Worm (Caenorhabditis elegans) whole organism, L1 larva: Measurements from ENCODE around the gene R08C7.12.

Experiments used
- C04F5.9 ChIP-seq: sonication (generic microtip); optimal IDR thresholded peaks from 2 replicates; lab custom pipeline; 2016; ENCODE audit warnings: missing genetic modification characterization, missing compliant biosample characterization
- C16A3.4 ChIP-seq: fragments of 150-350 bp; optimal IDR thresholded peaks from 2 replicates; lab custom pipeline; 2014; ENCODE audit warnings: missing biosample characterization, missing genetic modification characterization
- aha-1 ChIP-seq: fragments of 150-350 bp; optimal IDR thresholded peaks from 2 replicates; lab custom pipeline; 2014; ENCODE audit warnings: missing biosample characterization, missing genetic modification characterization
- alr-1 ChIP-seq: fragments of 200-800 bp; sonication (Bioruptor generic); optimal IDR thresholded peaks from 2 replicates; lab custom pipeline; 2018; ENCODE audit warnings: borderline replicate concordance, mild to moderate bottlenecking, missing genetic modification characterization, missing compliant biosample characterization
- aly-2 ChIP-seq: fragments of 150-350 bp; optimal IDR thresholded peaks from 2 replicates; lab custom pipeline; 2014; ENCODE audit warnings: missing biosample characterization, missing genetic modification characterization
- blmp-1 ChIP-seq: fragments of 150-350 bp; optimal IDR thresholded peaks from 2 replicates; lab custom pipeline; 2014; ENCODE audit warnings: missing biosample characterization, missing genetic modification characterization
- ceh-63 ChIP-seq: fragments of 200-800 bp; sonication (Bioruptor generic); optimal IDR thresholded peaks from 2 replicates; lab custom pipeline; 2018; ENCODE audit warnings: mild to moderate bottlenecking, missing genetic modification characterization, missing compliant biosample characterization
- ceh-82 ChIP-seq, 3 experiments: fragments of 150-350 bp in 1 of 3; sonication (generic microtip) in 2 of 3; optimal IDR thresholded peaks; 2 replicates each; lab custom pipeline; 2014 to 2017; ENCODE audit warnings: missing biosample characterization in 3 of 3, missing genetic modification characterization in 3 of 3
- ceh-88 ChIP-seq: fragments of 200-800 bp; sonication (Bioruptor generic); IDR thresholded peaks from 2 replicates; pipeline ENCODE4 v1.3.6; 2022; ENCODE audit warnings: missing genetic modification characterization, missing compliant biosample characterization
- ceh-90 ChIP-seq: sonication (generic microtip); optimal IDR thresholded peaks from 2 replicates; lab custom pipeline; 2016; ENCODE audit warnings: missing genetic modification characterization, missing compliant biosample characterization
- dpl-1 ChIP-seq, 3 experiments: fragments of 150-350 bp in 2 of 3; sonication (generic microtip) in 1 of 3; optimal IDR thresholded peaks; 2 replicates each; lab custom pipeline; 2014 to 2017; ENCODE audit warnings: missing biosample characterization in 3 of 3, missing genetic modification characterization in 3 of 3, missing genetic modification reagents in 3 of 3
- dsc-1 ChIP-seq: sonication (generic microtip); optimal IDR thresholded peaks from 2 replicates; lab custom pipeline; 2016; ENCODE audit warnings: mild to moderate bottlenecking, missing genetic modification characterization, missing compliant biosample characterization
- efl-1 ChIP-seq, 4 experiments: fragments of 150-350 bp; optimal IDR thresholded peaks in 3 of 4; peaks in 1 of 4; 1 replicate in 1 of 4; 2 replicates in 3 of 4; lab custom pipeline; 2014; ENCODE audit warnings: missing biosample characterization in 2 of 4, missing genetic modification characterization in 2 of 4, missing genetic modification reagents in 2 of 4
- egl-13 ChIP-seq: sonication (generic microtip); optimal IDR thresholded peaks from 2 replicates; lab custom pipeline; 2016; ENCODE audit warnings: missing genotype, missing genetic modification reagents, missing genetic modification characterization, missing compliant biosample characterization
- elt-2 ChIP-seq: sonication (generic microtip); optimal IDR thresholded peaks from 2 replicates; lab custom pipeline; 2016; ENCODE audit warnings: missing genetic modification characterization, mild to moderate bottlenecking, inconsistent platforms, missing compliant biosample characterization, missing genetic modification reagents
- elt-3 ChIP-seq, 6 experiments: fragments of 150-350 bp in 1 of 6; sonication (generic microtip); optimal IDR thresholded peaks; 2 replicates each; lab custom pipeline; 2017 to 2018; ENCODE audit warnings: missing biosample characterization in 6 of 6, missing genetic modification characterization in 6 of 6, inconsistent platforms in 1 of 6
- fkh-4 ChIP-seq: sonication (generic microtip); optimal IDR thresholded peaks from 2 replicates; lab custom pipeline; 2016; ENCODE audit warnings: missing compliant biosample characterization, missing genetic modification characterization, borderline replicate concordance
- fkh-8 ChIP-seq: sonication (generic microtip); optimal IDR thresholded peaks from 2 replicates; lab custom pipeline; 2016; ENCODE audit warnings: mild to moderate bottlenecking, missing genetic modification characterization, missing compliant biosample characterization
- fos-1 ChIP-seq: fragments of 150-350 bp; optimal IDR thresholded peaks from 2 replicates; lab custom pipeline; 2014; ENCODE audit warnings: missing biosample characterization, missing genetic modification characterization
- hlh-4 ChIP-seq: sonication (generic microtip); optimal IDR thresholded peaks from 2 replicates; lab custom pipeline; 2016; ENCODE audit warnings: mild to moderate bottlenecking, missing genetic modification characterization, missing compliant biosample characterization
- hpl-2 ChIP-seq: fragments of 150-350 bp; optimal IDR thresholded peaks from 2 replicates; lab custom pipeline; 2014; ENCODE audit warnings: missing biosample characterization, missing genetic modification reagents, missing genetic modification characterization
- irx-1 ChIP-seq: sonication (generic microtip); optimal IDR thresholded peaks from 2 replicates; lab custom pipeline; 2016; ENCODE audit warnings: missing genetic modification characterization, missing compliant biosample characterization
- lin-13 ChIP-seq: fragments of 150-350 bp; optimal IDR thresholded peaks from 2 replicates; lab custom pipeline; 2014; ENCODE audit warnings: missing biosample characterization, missing genetic modification reagents, missing genetic modification characterization
- lin-14 ChIP-seq: fragments of 200-800 bp; sonication (Bioruptor generic); optimal IDR thresholded peaks from 2 replicates; lab custom pipeline; 2018; ENCODE audit warnings: mild to moderate bottlenecking, missing genetic modification characterization, moderate library complexity, missing compliant biosample characterization
- lsy-2 ChIP-seq, 2 experiments: fragments of 150-350 bp; optimal IDR thresholded peaks; 2 replicates each; lab custom pipeline; 2014; ENCODE audit warnings: missing biosample characterization in 2 of 2, missing genetic modification characterization in 2 of 2
- mab-9 ChIP-seq: fragments of 200-800 bp; sonication (Bioruptor generic); IDR thresholded peaks from 2 replicates; pipeline ENCODE4 v1.3.6; 2022; ENCODE audit warnings: missing genetic modification reagents, missing genetic modification characterization, missing compliant biosample characterization
- mdl-1 ChIP-seq, 2 experiments: fragments of 150-350 bp; optimal IDR thresholded peaks; 2 replicates each; lab custom pipeline; 2014 to 2017; ENCODE audit warnings: missing biosample characterization in 2 of 2, missing genetic modification characterization in 2 of 2, inconsistent platforms in 1 of 2
- mef-2 ChIP-seq: fragments of 150-350 bp; optimal IDR thresholded peaks from 2 replicates; lab custom pipeline; 2014; ENCODE audit warnings: missing biosample characterization, missing genetic modification characterization
- mep-1 ChIP-seq: fragments of 150-350 bp; optimal IDR thresholded peaks from 2 replicates; lab custom pipeline; 2014; ENCODE audit warnings: missing biosample characterization, missing genetic modification characterization
- nhr-19 ChIP-seq: fragments of 200-800 bp; sonication (Bioruptor generic); conservative IDR thresholded peaks from 2 replicates; pipeline ENCODE4 v1.3.6; 2022; ENCODE audit warnings: missing genetic modification characterization, missing compliant biosample characterization
- nhr-20 ChIP-seq: sonication (generic microtip); optimal IDR thresholded peaks from 2 replicates; lab custom pipeline; 2016; ENCODE audit warnings: mild to moderate bottlenecking, missing genetic modification characterization, missing compliant biosample characterization
- nhr-47 ChIP-seq: sonication (generic microtip); optimal IDR thresholded peaks from 2 replicates; lab custom pipeline; 2016; ENCODE audit warnings: mild to moderate bottlenecking, missing genetic modification characterization, moderate library complexity, missing compliant biosample characterization
- nhr-71 ChIP-seq: sonication (generic microtip); optimal IDR thresholded peaks from 2 replicates; lab custom pipeline; 2016; ENCODE audit warnings: mild to moderate bottlenecking, missing genetic modification characterization, moderate library complexity, missing compliant biosample characterization
- nhr-76 ChIP-seq: sonication (generic microtip); optimal IDR thresholded peaks from 2 replicates; lab custom pipeline; 2017; ENCODE audit warnings: missing biosample characterization, missing genetic modification characterization
- nhr-84 ChIP-seq: sonication (generic microtip); optimal IDR thresholded peaks from 2 replicates; lab custom pipeline; 2017; ENCODE audit warnings: missing biosample characterization, missing genetic modification characterization
- nhr-85 ChIP-seq: sonication (generic microtip); peaks from one replicate; lab custom pipeline; 2016; ENCODE audit warnings: missing genetic modification characterization, inconsistent platforms, missing compliant biosample characterization
- pqm-1 ChIP-seq: sonication (generic microtip); optimal IDR thresholded peaks from 3 replicates; lab custom pipeline; 2017; ENCODE audit warnings: missing biosample characterization, missing genetic modification characterization
- rnt-1 ChIP-seq: sonication (generic microtip); optimal IDR thresholded peaks from 2 replicates; lab custom pipeline; 2016; ENCODE audit warnings: mild to moderate bottlenecking, missing genetic modification characterization, moderate library complexity, missing compliant biosample characterization
- skn-1 ChIP-seq: fragments of 150-350 bp; optimal IDR thresholded peaks from 2 replicates; lab custom pipeline; 2014; ENCODE audit warnings: missing biosample characterization, missing genetic modification characterization
- snu-23 ChIP-seq: sonication (generic microtip); optimal IDR thresholded peaks from 2 replicates; lab custom pipeline; 2016; ENCODE audit warnings: missing genetic modification characterization, missing compliant biosample characterization
- sox-4 ChIP-seq: sonication (generic microtip); optimal IDR thresholded peaks from 2 replicates; lab custom pipeline; 2016; ENCODE audit warnings: missing genetic modification characterization, missing compliant biosample characterization
- sptf-1 ChIP-seq: fragments of 150-350 bp; optimal IDR thresholded peaks from 2 replicates; lab custom pipeline; 2014; ENCODE audit warnings: missing biosample characterization, missing genetic modification characterization
- swsn-7 ChIP-seq: sonication (generic microtip); optimal IDR thresholded peaks from 2 replicates; lab custom pipeline; 2016; ENCODE audit warnings: missing genetic modification characterization, missing compliant biosample characterization
- unc-30 ChIP-seq: sonication (generic microtip); optimal IDR thresholded peaks from 2 replicates; lab custom pipeline; 2017; ENCODE audit warnings: missing biosample characterization, missing genetic modification characterization
- unc-62 ChIP-seq: fragments of 150-350 bp; optimal IDR thresholded peaks from 2 replicates; lab custom pipeline; 2014; ENCODE audit warnings: missing biosample characterization, missing genetic modification reagents, missing genetic modification characterization
- unc-86 ChIP-seq: sonication (generic microtip); optimal IDR thresholded peaks from 2 replicates; lab custom pipeline; 2016; ENCODE audit warnings: missing genetic modification characterization, missing compliant biosample characterization
- vab-15 ChIP-seq: sonication (generic microtip); optimal IDR thresholded peaks from 2 replicates; lab custom pipeline; 2017; ENCODE audit warnings: missing genotype, mild to moderate bottlenecking, missing genetic modification characterization, missing compliant biosample characterization
- xbp-1 ChIP-seq: sonication (generic microtip); optimal IDR thresholded peaks from 2 replicates; lab custom pipeline; 2016; ENCODE audit warnings: missing genetic modification characterization, missing compliant biosample characterization
- zip-4 ChIP-seq: fragments of 200-800 bp; sonication (Bioruptor generic); optimal IDR thresholded peaks from 2 replicates; lab custom pipeline; 2018; ENCODE audit warnings: mild to moderate bottlenecking, missing genetic modification characterization, moderate library complexity, missing compliant biosample characterization
- ztf-11 ChIP-seq, 2 experiments: sonication (generic microtip); optimal IDR thresholded peaks; 2 replicates each; lab custom pipeline; 2016 to 2017; ENCODE audit warnings: missing genetic modification characterization in 2 of 2, missing biosample characterization in 1 of 2, missing compliant biosample characterization in 1 of 2

The R08C7.12 gene

DNA sequence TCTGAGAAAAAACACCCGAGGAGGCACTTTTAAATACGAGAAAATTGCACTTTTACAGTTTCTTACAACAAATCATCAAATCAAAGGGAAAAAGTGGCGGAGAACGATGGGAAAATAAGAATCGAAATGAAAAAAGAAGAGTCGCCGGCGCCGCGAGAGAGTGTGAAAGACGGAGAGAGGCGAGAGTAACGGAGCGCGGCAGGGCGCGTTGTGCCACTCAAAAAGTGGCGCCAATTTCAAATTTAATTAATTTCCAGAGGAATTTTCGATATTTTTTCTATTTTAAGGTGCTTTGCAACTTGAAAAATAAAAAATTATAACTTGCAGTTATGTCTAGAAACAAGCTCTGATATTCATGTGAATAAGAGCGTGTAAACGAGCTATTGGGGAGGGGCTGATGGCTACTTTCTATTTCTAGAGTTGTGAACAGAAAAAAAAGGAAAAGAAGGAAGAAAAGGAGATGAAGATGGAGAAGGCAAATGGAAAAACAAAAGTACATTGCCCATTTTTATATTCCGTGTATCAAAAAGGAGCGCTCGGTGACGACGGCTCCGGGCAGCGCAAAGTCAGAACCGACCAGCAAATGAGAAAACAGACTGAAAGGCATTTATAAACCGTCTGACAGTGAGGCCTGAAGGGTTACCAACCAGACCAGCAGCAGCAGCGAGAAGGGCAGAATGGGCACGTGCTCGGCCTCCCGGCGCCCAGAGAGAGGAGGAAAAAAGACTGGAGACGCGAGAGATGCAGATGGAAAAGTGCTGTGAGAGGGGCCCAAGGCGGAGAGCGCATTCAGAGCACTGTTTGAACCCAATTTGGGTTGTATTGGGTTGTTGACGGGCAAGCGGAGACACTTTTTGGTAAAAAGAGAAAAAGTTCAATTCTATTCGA lies 21.6 kb downstream of the R08C7.12 start:
- TF ChIP-seq sox-4 (tag; lab: Kevin White, UChicago) (no peak), nhr-20 (tag; lab: Kevin White, UChicago) (peak; percentile 9), aha-1 (tag; lab: Kevin White, UChicago) (no peak), dsc-1 (tag; lab: Kevin White, UChicago) (peak; percentile 25), lin-13 (GFP tag; lab: Kevin White, UChicago) (peak; percentile 3), zip-4 (GFP tag; lab: Kevin White, UChicago) (peak; percentile 21), nhr-85 (tag; lab: Kevin White, UChicago) (peak; percentile 47), mab-9 (GFP tag; lab: Robert Waterston, UW) (0 out of 2 replicates have a peak, but pooled peaks have one; percentile 33), nhr-47 (tag; lab: Kevin White, UChicago) (peak; percentile 11), unc-62 (no peak), rnt-1 (tag; lab: Kevin White, UChicago) (peak; percentile 50), elt-3 (tag; optimal IDR thresholded peaks at IDR 0.05; lab: Kevin White, UChicago) (peak in 1 of 6 experiments; percentile 33), efl-1 (optimal IDR thresholded peaks at IDR 0.05; lab: Kevin White, UChicago) (peak; percentile 57 to 77), efl-1 (GFP tag; optimal IDR thresholded peaks at IDR 0.05 in 1 of 2; lab: Kevin White, UChicago) (peak; percentile 78 to 97), nhr-71 (tag; lab: Kevin White, UChicago) (peak; percentile 47), blmp-1 (tag; lab: Kevin White, UChicago) (peak; percentile 6), alr-1 (tag; lab: Kevin White, UChicago) (no peak), elt-2 (no peak), snu-23 (GFP tag; lab: Kevin White, UChicago) (peak; percentile 37), ceh-88 (peak; percentile 43; the same call in 1 of the 2 replicates), nhr-19 (peak; percentile 34), fkh-4 (tag; lab: Kevin White, UChicago) (no peak), ztf-11 (tag; optimal IDR thresholded peaks at IDR 0.05; lab: Kevin White, UChicago) (peak in 1 of 2 experiments; percentile 38), nhr-76 (tag; lab: Kevin White, UChicago) (no peak), xbp-1 (no peak), ceh-63 (GFP tag; lab: Kevin White, UChicago) (no peak), dpl-1 (GFP tag; optimal IDR thresholded peaks at IDR 0.05; lab: Kevin White, UChicago) (peak; percentile 57 to 75 (median 65)), sptf-1 (no peak), ceh-82 (tag; optimal IDR thresholded peaks at IDR 0.05; lab: Kevin White, UChicago) (peak in 2 of 3 experiments; percentile 14 to 23), vab-15 (peak; percentile 41), lin-14 (GFP tag; lab: Kevin White, UChicago) (peak; percentile 55), unc-86 (peak; percentile 21), egl-13 (tag; lab: Kevin White, UChicago) (no peak), C04F5.9 (tag; lab: Kevin White, UChicago) (no peak), unc-30 (tag; lab: Kevin White, UChicago) (no peak), nhr-84 (tag; lab: Kevin White, UChicago) (no peak), mef-2 (tag; lab: Kevin White, UChicago) (peak; percentile 21), C16A3.4 (tag; lab: Kevin White, UChicago) (peak; percentile 54), fkh-8 (peak; percentile 42), aly-2 (tag; lab: Kevin White, UChicago) (no peak), hpl-2 (GFP tag; lab: Kevin White, UChicago) (no peak), mdl-1 (tag; optimal IDR thresholded peaks at IDR 0.05; lab: Kevin White, UChicago) (peak in 1 of 2 experiments; percentile 86), skn-1 (no peak), fos-1 (tag; lab: Kevin White, UChicago) (no peak), pqm-1 (no peak), hlh-4 (tag; lab: Kevin White, UChicago) (no peak), lsy-2 (tag; optimal IDR thresholded peaks at IDR 0.05; lab: Kevin White, UChicago) (peak; percentile 17 to 35), swsn-7 (peak; percentile 19), mep-1 (tag; lab: Kevin White, UChicago) (no peak), irx-1 (no peak), ceh-90 (no peak)
